Worm (Caenorhabditis elegans) whole organism, midembryonic: ENCODE measurements around the gene dhhc-6.
A peak's percentile ranks its signal among the peaks of the same experiment; 100 is the strongest.

Source experiments
- T22C8.4 ChIP-seq: fragments of 200-800 bp; sonication (Bioruptor generic); IDR thresholded peaks from 2 replicates; pipeline ENCODE4 v1.3.6; 2022; ENCODE audit warnings: missing genetic modification characterization, missing compliant biosample characterization
- cog-1 ChIP-seq: sonication (generic microtip); optimal IDR thresholded peaks from 2 replicates; lab custom pipeline; 2016; ENCODE audit warnings: missing genetic modification characterization, missing compliant biosample characterization
- flt-1 ChIP-seq: fragments of 200-800 bp; sonication (Bioruptor generic); IDR thresholded peaks from 2 replicates; pipeline ENCODE4 v1.3.6; 2022; ENCODE audit warnings: missing genetic modification characterization, missing compliant biosample characterization
- klf-2 ChIP-seq: fragments of 200-800 bp; sonication (Bioruptor generic); conservative IDR thresholded peaks from 2 replicates; pipeline ENCODE4 v1.3.6; 2022; ENCODE audit warnings: missing genetic modification reagents, missing genetic modification characterization, missing compliant biosample characterization
- med-1 ChIP-seq: sonication (generic microtip); optimal IDR thresholded peaks from 2 replicates; lab custom pipeline; 2017; ENCODE audit warnings: missing genetic modification characterization, mild to moderate bottlenecking, missing compliant biosample characterization, antibody characterized with exemption, missing genetic modification reagents; ENCODE audit not compliant: insufficient read depth
- ref-1 ChIP-seq: fragments of 200-800 bp; sonication (Bioruptor generic); conservative IDR thresholded peaks from 2 replicates; pipeline ENCODE4 v1.3.6; 2022; ENCODE audit warnings: missing genetic modification reagents, missing genetic modification characterization, missing compliant biosample characterization
- tab-1 ChIP-seq: fragments of 200-800 bp; sonication (Bioruptor generic); IDR thresholded peaks from 2 replicates; pipeline ENCODE4 v1.3.6; 2022; ENCODE audit warnings: missing genetic modification characterization, missing compliant biosample characterization
- ztf-23 ChIP-seq: fragments of 200-800 bp; sonication (Bioruptor generic); IDR thresholded peaks from 2 replicates; pipeline ENCODE4 v1.3.6; 2022; ENCODE audit warnings: missing genetic modification reagents, missing genetic modification characterization, missing compliant biosample characterization
- ztf-29 ChIP-seq: fragments of 200-800 bp; sonication (Bioruptor generic); IDR thresholded peaks from 2 replicates; pipeline ENCODE4 v1.3.6; 2022; ENCODE audit warnings: missing genetic modification reagents, missing genetic modification characterization, missing compliant biosample characterization

The dhhc-6 gene

DNA sequence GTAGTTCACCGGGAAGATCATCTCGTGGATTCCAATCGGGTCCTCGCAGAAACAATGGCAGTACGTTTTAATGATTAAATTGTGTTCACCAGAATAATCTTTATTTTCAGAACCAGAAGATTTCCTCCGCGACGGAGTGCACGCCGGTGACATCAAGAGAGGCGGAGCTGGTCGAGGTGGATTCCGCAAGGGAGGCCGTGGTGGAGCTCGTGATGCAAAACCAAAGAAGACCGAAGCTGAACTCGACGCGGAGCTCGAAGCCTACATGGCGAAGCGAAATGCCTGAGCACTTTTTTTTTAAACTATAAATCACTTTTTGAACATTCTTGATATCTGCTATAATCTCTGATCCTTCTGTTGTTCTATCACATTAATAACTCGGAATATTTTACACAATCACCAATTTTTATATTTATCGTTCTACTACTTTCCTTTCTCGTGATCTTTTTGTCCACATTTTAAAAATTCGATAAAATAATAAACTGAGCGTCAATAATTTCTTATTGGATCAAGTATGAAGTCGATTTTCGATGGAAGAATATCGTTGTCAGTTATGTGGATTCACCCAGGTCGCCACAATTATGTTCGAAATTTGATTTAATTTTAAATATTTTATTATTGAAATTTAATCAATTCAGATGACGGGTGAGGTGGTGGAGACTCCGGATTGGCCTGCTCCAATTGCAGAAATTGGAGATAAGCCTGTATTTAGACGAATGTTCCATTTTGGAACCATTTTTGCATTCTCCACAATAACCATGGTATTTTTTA lies at the start of gene dhhc-6:
dhhc-6 (plus strand) TSS at position 639 of the 771 bp plus-strand sequence.
- TF ChIP-seq flt-1 (GFP tag; lab: Robert Waterston, UW) (0 out of 2 replicates have a peak, but pooled peaks have one; percentile 11), ztf-23 (GFP tag; lab: Robert Waterston, UW) (no peak), med-1 (GFP tag; lab: Kevin White, UChicago) (no peak), cog-1 (tag; lab: Kevin White, UChicago) (no peak), T22C8.4 (GFP tag; lab: Robert Waterston, UW) (no peak)

DNA sequence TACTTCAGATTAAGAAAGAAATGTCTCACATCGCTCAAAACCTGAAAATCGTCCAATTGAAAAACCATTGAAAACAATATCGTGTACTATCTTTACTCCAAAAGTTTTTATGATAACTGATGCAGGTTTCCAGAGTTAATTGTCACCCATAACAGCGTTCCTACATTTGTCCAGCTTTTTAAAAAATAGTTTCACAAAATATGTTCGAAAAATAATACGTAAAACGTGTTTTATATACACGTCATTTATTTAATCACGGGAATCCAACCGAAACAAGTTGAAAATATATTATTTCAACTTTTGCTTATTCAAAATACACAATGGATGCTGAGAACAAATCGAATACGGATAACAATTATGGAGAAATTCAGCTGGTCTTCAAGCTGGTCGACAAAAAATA lies 49.3 kb upstream of the dhhc-6 start, which contains the start of gene K08E4.7:
K08E4.7 (plus strand) TSS at position 301 of the 400 bp plus-strand sequence.
- TF ChIP-seq ztf-29 (GFP tag; lab: Robert Waterston, UW) (no peak), cog-1 (tag; lab: Kevin White, UChicago) (no peak), flt-1 (GFP tag; lab: Robert Waterston, UW) (no peak), klf-2 (GFP tag; lab: Robert Waterston, UW) (no peak), ref-1 (no peak), med-1 (GFP tag; lab: Kevin White, UChicago) (no peak), ztf-23 (GFP tag; lab: Robert Waterston, UW) (no peak), T22C8.4 (GFP tag; lab: Robert Waterston, UW) (no peak), tab-1 (GFP tag; lab: Robert Waterston, UW) (no peak)

DNA sequence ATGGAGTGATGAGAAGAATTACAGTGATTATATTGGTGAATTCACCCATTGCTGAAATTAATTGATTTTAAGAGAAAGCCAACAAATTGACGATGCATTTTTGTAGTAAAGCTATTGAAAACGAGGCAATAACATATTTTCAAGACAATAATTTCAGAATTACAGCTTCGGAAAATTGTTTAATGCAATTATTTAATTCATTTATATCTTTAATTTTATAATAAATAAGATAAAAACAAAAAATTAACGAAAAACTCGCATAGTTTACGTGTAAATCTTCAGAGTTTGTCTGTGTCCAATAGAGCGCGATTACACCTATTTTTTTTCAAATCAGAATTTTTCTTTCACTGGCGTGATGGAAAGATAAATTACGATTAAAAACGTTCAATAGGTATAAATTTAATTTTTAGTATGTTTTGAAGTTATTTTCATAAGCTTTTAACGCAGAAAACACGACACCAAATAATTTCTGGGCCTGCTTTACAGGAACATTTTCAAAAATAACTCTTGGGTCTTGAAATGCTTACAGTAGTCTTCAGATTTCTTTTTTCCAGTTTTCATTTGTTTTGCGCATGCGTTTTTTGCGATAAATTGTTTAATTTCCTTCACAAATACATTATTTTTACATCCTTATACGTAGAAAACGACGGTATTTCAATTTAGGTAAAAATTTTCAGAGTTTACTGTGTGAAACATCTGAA lies 46.5 kb upstream of the dhhc-6 start, which contains the start of gene tmed-1:
tmed-1 (minus strand) TSS at position 51 of the 701 bp plus-strand sequence.
- TF ChIP-seq flt-1 (GFP tag; lab: Robert Waterston, UW) = no peak
- TF ChIP-seq klf-2 (GFP tag; lab: Robert Waterston, UW) = no peak
- TF ChIP-seq cog-1 (tag; lab: Kevin White, UChicago) = no peak
- no peak for TF ChIP-seq ref-1
- TF ChIP-seq ztf-29 (GFP tag; lab: Robert Waterston, UW) = no peak
- TF ChIP-seq tab-1 (GFP tag; lab: Robert Waterston, UW) = no peak
- TF ChIP-seq T22C8.4 (GFP tag; lab: Robert Waterston, UW) = no peak
- no peak for TF ChIP-seq med-1 (GFP tag; lab: Kevin White, UChicago)
- TF ChIP-seq ztf-23 (GFP tag; lab: Robert Waterston, UW) = no peak

DNA sequence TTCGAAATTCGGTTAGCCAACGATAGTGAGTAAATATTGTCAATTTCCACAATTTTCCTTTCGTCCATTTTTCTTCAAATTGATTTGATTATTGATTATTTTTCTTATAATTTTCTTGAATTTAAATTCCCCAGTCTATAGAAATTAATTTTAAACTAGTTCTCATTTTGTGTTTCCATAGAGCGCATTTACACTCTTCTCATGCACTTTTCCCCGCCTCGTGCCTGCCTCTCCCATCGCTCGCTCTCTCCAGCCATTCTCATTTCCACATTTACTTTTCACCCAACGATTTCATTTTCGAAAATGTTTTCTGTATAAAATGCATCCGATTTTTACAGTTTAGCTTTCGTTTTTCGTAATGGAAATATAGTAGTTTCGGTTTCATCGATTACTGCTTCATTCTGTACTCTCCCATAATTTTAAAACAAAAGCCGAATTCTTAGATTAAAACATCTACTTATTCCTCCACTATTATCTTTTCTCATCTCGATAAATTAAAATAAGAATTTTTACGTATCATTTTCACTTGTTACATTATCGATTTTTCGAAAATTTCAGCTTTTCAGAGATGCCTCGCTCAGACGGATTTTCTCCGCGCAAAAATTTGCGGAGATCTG lies 45.7 kb upstream of the dhhc-6 start, which contains the start of gene lex-1:
lex-1 (plus strand) TSS at position 567 of the 617 bp plus-strand sequence.
- no peak for TF ChIP-seq flt-1 (GFP tag; lab: Robert Waterston, UW)
- no peak for TF ChIP-seq ref-1
- TF ChIP-seq tab-1 (GFP tag; lab: Robert Waterston, UW) = no peak
- no peak for TF ChIP-seq T22C8.4 (GFP tag; lab: Robert Waterston, UW)
- TF ChIP-seq klf-2 (GFP tag; lab: Robert Waterston, UW) = no peak
- no peak for TF ChIP-seq med-1 (GFP tag; lab: Kevin White, UChicago)

DNA sequence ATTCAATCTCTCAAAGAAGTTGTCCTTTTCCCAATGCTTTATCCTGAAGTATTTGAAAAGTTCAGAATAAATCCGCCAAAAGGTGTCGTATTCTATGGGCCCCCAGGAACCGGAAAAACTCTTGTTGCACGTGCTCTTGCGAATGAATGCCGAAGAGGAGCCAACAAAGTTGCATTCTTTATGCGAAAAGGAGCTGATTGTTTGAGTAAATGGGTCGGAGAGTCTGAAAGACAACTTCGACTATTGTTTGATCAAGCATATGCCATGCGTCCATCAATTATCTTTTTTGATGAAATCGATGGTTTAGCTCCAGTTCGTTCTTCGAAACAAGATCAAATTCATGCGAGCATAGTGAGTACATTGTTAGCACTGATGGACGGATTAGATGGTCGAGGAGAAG lies 43.9 kb upstream of the dhhc-6 start:
- TF ChIP-seq ztf-29 (GFP tag; lab: Robert Waterston, UW) (no peak), T22C8.4 (GFP tag; lab: Robert Waterston, UW) (no peak), med-1 (GFP tag; lab: Kevin White, UChicago) (no peak), tab-1 (GFP tag; lab: Robert Waterston, UW) (no peak), ztf-23 (GFP tag; lab: Robert Waterston, UW) (no peak), flt-1 (GFP tag; lab: Robert Waterston, UW) (no peak), ref-1 (no peak), klf-2 (GFP tag; lab: Robert Waterston, UW) (no peak), cog-1 (tag; lab: Kevin White, UChicago) (no peak)

DNA sequence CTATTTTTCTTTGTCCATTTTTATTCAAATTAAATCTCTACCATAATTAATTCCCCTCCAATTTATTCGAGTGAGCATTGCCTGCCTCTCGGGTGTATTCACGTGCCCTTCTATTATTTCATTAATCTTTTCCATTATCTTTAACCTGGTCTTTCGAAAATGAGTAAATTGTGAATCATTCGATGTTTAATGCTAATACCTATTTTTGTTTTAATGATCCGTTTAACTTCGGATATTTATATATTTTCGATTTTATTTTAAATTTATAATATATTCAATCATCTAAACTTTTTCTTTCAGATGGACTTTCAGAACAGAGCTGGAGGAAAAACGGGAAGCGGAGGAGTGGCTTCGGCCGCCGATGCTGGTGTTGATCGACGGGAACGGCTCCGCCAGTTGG lies 40.6 kb upstream of the dhhc-6 start, which contains the start of gene repo-1:
repo-1 (plus strand) TSS at position 301 of the 400 bp plus-strand sequence.
- TF ChIP-seq flt-1 (GFP tag; lab: Robert Waterston, UW) (no peak), T22C8.4 (GFP tag; lab: Robert Waterston, UW) (no peak), ztf-29 (GFP tag; lab: Robert Waterston, UW) (no peak), ref-1 (no peak), ztf-23 (GFP tag; lab: Robert Waterston, UW) (no peak), med-1 (GFP tag; lab: Kevin White, UChicago) (no peak), cog-1 (tag; lab: Kevin White, UChicago) (no peak), klf-2 (GFP tag; lab: Robert Waterston, UW) (no peak), tab-1 (GFP tag; lab: Robert Waterston, UW) (no peak)

DNA sequence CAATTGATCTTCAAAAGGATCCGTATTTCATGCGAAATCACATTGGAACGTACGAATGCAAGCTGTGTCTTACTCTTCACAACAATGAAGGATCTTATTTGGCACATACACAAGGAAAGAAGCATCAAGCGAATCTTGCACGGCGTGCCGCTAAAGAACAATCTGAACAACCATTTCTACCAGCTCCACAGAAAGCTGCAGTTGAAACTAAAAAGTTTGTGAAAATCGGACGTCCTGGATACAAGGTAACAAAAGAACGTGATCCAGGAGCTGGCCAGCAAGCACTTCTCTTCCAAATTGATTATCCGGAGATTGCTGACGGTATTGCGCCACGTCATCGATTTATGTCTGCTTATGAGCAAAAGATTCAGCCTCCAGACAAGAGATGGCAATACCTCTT lies 40.2 kb upstream of the dhhc-6 start:
- TF ChIP-seq ztf-23 (GFP tag; lab: Robert Waterston, UW) (no peak), tab-1 (GFP tag; lab: Robert Waterston, UW) (no peak), ref-1 (no peak), flt-1 (GFP tag; lab: Robert Waterston, UW) (no peak), T22C8.4 (GFP tag; lab: Robert Waterston, UW) (no peak), med-1 (GFP tag; lab: Kevin White, UChicago) (no peak), klf-2 (GFP tag; lab: Robert Waterston, UW) (no peak), cog-1 (tag; lab: Kevin White, UChicago) (no peak), ztf-29 (GFP tag; lab: Robert Waterston, UW) (no peak)

DNA sequence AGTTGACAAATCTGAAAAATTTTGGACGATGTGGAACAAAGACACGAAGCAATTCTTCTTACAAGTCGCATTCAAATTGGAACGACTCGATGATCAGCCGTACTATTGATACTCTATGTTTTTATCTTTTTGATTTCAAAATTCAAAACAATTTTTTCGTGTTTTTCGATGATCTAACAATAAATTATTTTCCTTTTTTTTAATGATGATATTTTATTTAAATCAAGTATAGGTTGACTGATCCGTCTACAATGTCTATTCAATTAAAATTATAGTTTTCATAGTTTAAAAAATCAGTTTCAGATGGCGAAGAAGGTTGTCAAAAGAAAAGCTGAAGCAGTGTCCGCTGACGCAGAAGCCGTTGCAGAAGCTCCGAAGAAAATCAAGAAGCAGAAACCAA lies 39.6 kb upstream of the dhhc-6 start, which contains the start of gene rbm-34:
rbm-34 (plus strand) TSS at position 301 of the 400 bp plus-strand sequence.
- no peak for TF ChIP-seq ref-1
- no peak for TF ChIP-seq T22C8.4 (GFP tag; lab: Robert Waterston, UW)
- no peak for TF ChIP-seq klf-2 (GFP tag; lab: Robert Waterston, UW)
- TF ChIP-seq ztf-23 (GFP tag; lab: Robert Waterston, UW) = no peak
- no peak for TF ChIP-seq flt-1 (GFP tag; lab: Robert Waterston, UW)
- TF ChIP-seq cog-1 (tag; lab: Kevin White, UChicago) = no peak
- no peak for TF ChIP-seq tab-1 (GFP tag; lab: Robert Waterston, UW)
